Worm (Caenorhabditis elegans): ENCODE measurements around the gene oma-1.

Gene oma-1

DNA sequence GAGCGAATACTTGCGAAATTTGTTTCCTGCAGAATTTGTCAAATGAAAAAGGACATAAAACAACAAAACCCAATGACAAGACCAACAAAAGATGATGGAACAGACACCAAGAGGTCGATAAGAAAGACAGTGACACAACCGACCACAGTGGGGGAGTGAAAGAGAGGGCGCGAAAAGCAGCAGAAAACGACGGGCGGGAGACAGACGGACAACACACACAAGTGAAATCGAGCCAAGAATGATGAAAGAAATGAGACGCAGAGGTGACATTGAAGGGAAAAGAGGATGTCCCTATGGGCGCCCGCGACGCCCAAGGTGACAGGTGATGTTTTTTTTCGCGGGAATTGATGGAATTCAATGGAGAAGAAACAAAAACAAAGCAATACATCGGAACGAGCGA is 22.7 kb upstream of the oma-1 start (continued):
- TF ChIP-seq tag-97 (GFP tag; IDR thresholded peaks at IDR 0.05) (no peak), Y5F2A.4 (GFP tag; optimal IDR thresholded peaks at IDR 0.05) (no peak), arid-1 (GFP tag; conservative IDR thresholded peaks at IDR 0.05) (no peak), nhr-28 (tag; optimal IDR thresholded peaks at IDR 0.05) (peak; percentile 90), madf-9 (GFP tag; conservative IDR thresholded peaks at IDR 0.05) (no peak), mdt-29 (GFP tag; IDR thresholded peaks at IDR 0.05) (no peak), ces-1 (GFP tag; optimal IDR thresholded peaks at IDR 0.05) (no peak), egl-43 (GFP tag; IDR thresholded peaks at IDR 0.05) (no peak), hif-1 (tag; optimal IDR thresholded peaks at IDR 0.05) (peak in 1 of 2 experiments; percentile 42), ZK337.2 (GFP tag; IDR thresholded peaks at IDR 0.05) (no peak), lin-39 (tag; optimal IDR thresholded peaks at IDR 0.05) (no peak), aha-1 (tag) (peak; percentile 98), ztf-7 (tag; optimal IDR thresholded peaks at IDR 0.05) (no peak), nhr-42 (GFP tag; IDR thresholded peaks at IDR 0.05) (no peak), pqm-1 (tag; optimal IDR thresholded peaks at IDR 0.05) (peak; percentile 90), daf-12 (tag; optimal IDR thresholded peaks at IDR 0.05) (no peak), nhr-11 (tag; optimal IDR thresholded peaks at IDR 0.05) (peak; percentile 81), ceh-62 (tag; optimal IDR thresholded peaks at IDR 0.05) (no peak), dpl-1 (GFP tag; optimal IDR thresholded peaks at IDR 0.05) (peak; percentile 64), nhr-10 (tag; optimal IDR thresholded peaks at IDR 0.05) (no peak), T20F7.1 (GFP tag; optimal IDR thresholded peaks at IDR 0.05) (peak; percentile 79), zfp-3 (GFP tag; conservative IDR thresholded peaks at IDR 0.05) (peak; percentile 59; the same call in 1 of the 2 replicates), nhr-41 (GFP tag; IDR thresholded peaks at IDR 0.05) (no peak), zip-2 (tag; optimal IDR thresholded peaks at IDR 0.05) (no peak), lin-1 (GFP tag; IDR thresholded peaks at IDR 0.05) (peak; percentile 75), skn-1 (tag; optimal IDR thresholded peaks at IDR 0.05) (no peak), Y48G9A.11 (GFP tag; IDR thresholded peaks at IDR 0.05) (no peak), snpc-4 (tag; optimal IDR thresholded peaks at IDR 0.05) (no peak), lin-29 (GFP tag; IDR thresholded peaks at IDR 0.05) (no peak), unc-62 (GFP tag; optimal IDR thresholded peaks at IDR 0.05 in 1 of 2) (peak in 1 of 2 experiments; percentile 96), unc-62 (tag; optimal IDR thresholded peaks at IDR 0.05) (no peak), ceh-20 (GFP tag; IDR thresholded peaks at IDR 0.05) (peak; percentile 86), tra-1 (GFP tag; IDR thresholded peaks at IDR 0.05) (peak; percentile 81; the same call in 1 of the 2 replicates), nhr-25 (tag; optimal IDR thresholded peaks at IDR 0.05; ENCODE audit: borderline replicate concordance, insufficient read depth) (peak; percentile 2), nhr-77 (tag; optimal IDR thresholded peaks at IDR 0.05) (peak; percentile 74), ztf-11 (tag; optimal IDR thresholded peaks at IDR 0.05) (no peak), F37D6.2 (tag; optimal IDR thresholded peaks at IDR 0.05) (no peak), lin-38 (GFP tag; IDR thresholded peaks at IDR 0.05) (no peak; the same call in 1 of the 2 replicates), F10B5.3 (tag; optimal IDR thresholded peaks at IDR 0.05) (no peak), nhr-102 (tag; optimal IDR thresholded peaks at IDR 0.05) (peak; percentile 34), spr-1 (tag; optimal IDR thresholded peaks at IDR 0.05) (no peak), lsy-2 (tag; optimal IDR thresholded peaks at IDR 0.05) (peak in 1 of 2 experiments; percentile 62), T26A8.4 (GFP tag; IDR thresholded peaks at IDR 0.05) (no peak), dve-1 (tag; optimal IDR thresholded peaks at IDR 0.05; ENCODE audit: insufficient read depth) (peak; percentile 86), hmg-1.1 (GFP tag; IDR thresholded peaks at IDR 0.05) (peak; percentile 59; the same call in 1 of the 2 replicates), hlh-30 (tag; optimal IDR thresholded peaks at IDR 0.05; ENCODE audit: insufficient read depth) (peak; percentile 79), dmd-8 (GFP tag; IDR thresholded peaks at IDR 0.05) (no peak), unc-39 (tag; optimal IDR thresholded peaks at IDR 0.05) (no peak), php-3 (GFP tag; IDR thresholded peaks at IDR 0.05) (0 out of 2 replicates have a peak, but pooled peaks have one; percentile 35), nhr-48 (tag; optimal IDR thresholded peaks at IDR 0.05) (peak; percentile 35), sdz-12 (GFP tag; optimal IDR thresholded peaks at IDR 0.05) (no peak), gei-8 (GFP tag; optimal IDR thresholded peaks at IDR 0.05) (peak; percentile 8)
